Fruit fly (Drosophila melanogaster): Measurements from ENCODE around the gene IntS11.

The IntS11 gene

dm6 chr3R:29755248-29755647 is 10.1 kb downstream of the IntS11 start (continued):
- TF ChIP-seq CG10979 (tag; optimal IDR thresholded peaks at IDR 0.05) (peak; percentile 20), pfk (GFP tag; optimal IDR thresholded peaks at IDR 0.05) (no peak), chm (GFP tag; IDR thresholded peaks at IDR 0.05) (0 out of 2 replicates have a peak, but pooled peaks have one; percentile 22), bsh (GFP tag; optimal IDR thresholded peaks at IDR 0.05) (peak in 1 of 2 experiments; percentile 4), lmd (GFP tag; IDR thresholded peaks at IDR 0.05) (peak; percentile 40; the same call in 1 of the 2 replicates), CG10209 (GFP tag; optimal IDR thresholded peaks at IDR 0.05) (peak; percentile 7), ewg (GFP tag; optimal IDR thresholded peaks at IDR 0.05) (peak; percentile 17), HLH3B (GFP tag; IDR thresholded peaks at IDR 0.05) (peak; percentile 45; the same call in 1 of the 2 replicates), ems (GFP tag; optimal IDR thresholded peaks at IDR 0.05) (peak; percentile 3), unpg (GFP tag; optimal IDR thresholded peaks at IDR 0.05) (peak; percentile 19)

- TF ChIP-seq Drgx (GFP tag; IDR thresholded peaks at IDR 0.05) (peak; percentile 13; the same call in 1 of the 2 replicates), CG8281 (tag; optimal IDR thresholded peaks at IDR 0.05) (no peak)
Measured at dm6 chr3R:29756153-29756552, 11.0 kb downstream of the IntS11 start.

- TF ChIP-seq CG7987 (GFP tag; optimal IDR thresholded peaks at IDR 0.05) (peak; percentile 30), CG11093 (GFP tag; IDR thresholded peaks at IDR 0.05) (no peak), pan (optimal IDR thresholded peaks at IDR 0.05) (no peak), pan (GFP tag; optimal IDR thresholded peaks at IDR 0.05 in 1 of 2, IDR thresholded peaks at IDR 0.05 in 1 of 2) (peak in 1 of 2 experiments; percentile 38), Stat92E (GFP tag; optimal IDR thresholded peaks at IDR 0.05) (no peak), HLH3B (GFP tag; IDR thresholded peaks at IDR 0.05) (peak; percentile 41; the same call in 1 of the 2 replicates), CG9437 (GFP tag; optimal IDR thresholded peaks at IDR 0.05) (no peak), unpg (GFP tag; optimal IDR thresholded peaks at IDR 0.05) (peak; percentile 10), Hmr (GFP tag; optimal IDR thresholded peaks at IDR 0.05) (peak; percentile 7), ap (GFP tag; IDR thresholded peaks at IDR 0.05) (no peak), tap (tag; optimal IDR thresholded peaks at IDR 0.05) (no peak), Trl (optimal IDR thresholded peaks at IDR 0.05) (no peak), Trl (GFP tag; optimal IDR thresholded peaks at IDR 0.05) (peak; percentile 12), Abd-B (GFP tag; optimal IDR thresholded peaks at IDR 0.05) (no peak), CG1792 (GFP tag; optimal IDR thresholded peaks at IDR 0.05) (peak; percentile 68), CG1233 (GFP tag; optimal IDR thresholded peaks at IDR 0.05) (peak; percentile 31), CG11504 (tag; optimal IDR thresholded peaks at IDR 0.05) (peak; percentile 27), seq (GFP tag; IDR thresholded peaks at IDR 0.05) (0 out of 2 replicates have a peak, but pooled peaks have one; percentile 15), PHDP (tag; optimal IDR thresholded peaks at IDR 0.05) (peak; percentile 25), CG10209 (GFP tag; optimal IDR thresholded peaks at IDR 0.05) (no peak), nom (GFP tag; optimal IDR thresholded peaks at IDR 0.05) (peak; percentile 87), MBD-R2 (GFP tag; IDR thresholded peaks at IDR 0.05) (peak; percentile 13; the same call in 1 of the 2 replicates), BtbVII (GFP tag; optimal IDR thresholded peaks at IDR 0.05) (peak; percentile 15), CG7786 (GFP tag; optimal IDR thresholded peaks at IDR 0.05) (no peak), dmrt99B (tag; optimal IDR thresholded peaks at IDR 0.05) (peak; percentile 0), bsh (GFP tag; optimal IDR thresholded peaks at IDR 0.05) (peak in 1 of 2 experiments; percentile 6), CG3281 (GFP tag; optimal IDR thresholded peaks at IDR 0.05) (peak; percentile 14), CG8359 (GFP tag; optimal IDR thresholded peaks at IDR 0.05; ENCODE audit: borderline replicate concordance) (no peak), E2f1 (GFP tag; IDR thresholded peaks at IDR 0.05) (0 out of 2 replicates have a peak, but pooled peaks have one; percentile 7), Hr78 (GFP tag; optimal IDR thresholded peaks at IDR 0.05) (no peak), CG12236 (GFP tag; optimal IDR thresholded peaks at IDR 0.05) (no peak), repo (GFP tag; optimal IDR thresholded peaks at IDR 0.05) (peak; percentile 28), CG18599 (GFP tag; optimal IDR thresholded peaks at IDR 0.05) (peak; percentile 27), bcd (GFP tag; optimal IDR thresholded peaks at IDR 0.05) (peak; percentile 23), CG12071 (GFP tag; optimal IDR thresholded peaks at IDR 0.05) (peak; percentile 71), ttk (GFP tag; IDR thresholded peaks at IDR 0.05) (no peak), nau (GFP tag; optimal IDR thresholded peaks at IDR 0.05) (peak; percentile 49)
Measured at dm6 chr3R:29757226-29757625, 12.1 kb downstream of the IntS11 start.

Data from whole organism, embryonic.